Fruit fly (Drosophila melanogaster): ENCODE measurements around the gene Gr8a.

The Gr8a gene

dm6 chrX:9226837-9227236, at the start of gene Gr8a:
Gr8a (plus strand) TSS chrX:9227137.
- TF ChIP-seq Gug (GFP tag; IDR thresholded peaks at IDR 0.05) (no peak), CG6792 (GFP tag; optimal IDR thresholded peaks at IDR 0.05) (no peak), Ets96B (tag; optimal IDR thresholded peaks at IDR 0.05) (no peak), achi (GFP tag; optimal IDR thresholded peaks at IDR 0.05) (no peak), fd85E (GFP tag; optimal IDR thresholded peaks at IDR 0.05) (no peak), CG8119 (GFP tag; IDR thresholded peaks at IDR 0.05) (no peak), dsx (GFP tag; optimal IDR thresholded peaks at IDR 0.05; ENCODE audit: poor library complexity, severe bottlenecking) (no peak), ss (GFP tag; optimal IDR thresholded peaks at IDR 0.05) (no peak), CG32006 (GFP tag; optimal IDR thresholded peaks at IDR 0.05) (no peak), esn (GFP tag; optimal IDR thresholded peaks at IDR 0.05) (no peak), Hr38 (GFP tag; optimal IDR thresholded peaks at IDR 0.05) (no peak), CG11294 (GFP tag; IDR thresholded peaks at IDR 0.05) (no peak), CG11902 (GFP tag; optimal IDR thresholded peaks at IDR 0.05) (no peak), Eip78C (GFP tag) (no peak), Hr39 (GFP tag; optimal IDR thresholded peaks at IDR 0.05) (no peak)

- no peak for TF ChIP-seq ss (GFP tag; optimal IDR thresholded peaks at IDR 0.05)
- no peak for TF ChIP-seq Eip78C (GFP tag)
- no peak for TF ChIP-seq dac (GFP tag; optimal IDR thresholded peaks at IDR 0.05)
Observed at dm6 chrX:9187429-9187828, 39.5 kb upstream of the Gr8a start.

dm6 chrX:9190555-9191184, 36.3 kb upstream of the Gr8a start, which contains the start of gene CG12115:
CG12115 (minus strand) TSS chrX:9190605.
- peak; percentile 13 for TF ChIP-seq vri (GFP tag; optimal IDR thresholded peaks at IDR 0.05)
- no peak for TF ChIP-seq topi (GFP tag; optimal IDR thresholded peaks at IDR 0.05)

dm6 chrX:9191357-9191756, 35.6 kb upstream of the Gr8a start, which contains the start of gene CG12057:
CG12057 (plus strand) TSS chrX:9191657.
- TF ChIP-seq Ets96B (tag; optimal IDR thresholded peaks at IDR 0.05) (no peak), fkh (GFP tag; optimal IDR thresholded peaks at IDR 0.05) (no peak), pdm3 (GFP tag; optimal IDR thresholded peaks at IDR 0.05) (no peak), achi (GFP tag; optimal IDR thresholded peaks at IDR 0.05) (no peak), fd59A (GFP tag; optimal IDR thresholded peaks at IDR 0.05) (no peak), Hr39 (GFP tag; optimal IDR thresholded peaks at IDR 0.05) (no peak), CG6163 (GFP tag; IDR thresholded peaks at IDR 0.05) (no peak), CG11902 (GFP tag; optimal IDR thresholded peaks at IDR 0.05) (no peak), CG3919 (GFP tag; optimal IDR thresholded peaks at IDR 0.05) (no peak), CG10669 (GFP tag; optimal IDR thresholded peaks at IDR 0.05) (no peak), vri (GFP tag; optimal IDR thresholded peaks at IDR 0.05) (no peak), CG1621 (tag; optimal IDR thresholded peaks at IDR 0.05) (no peak), salr (GFP tag; optimal IDR thresholded peaks at IDR 0.05) (no peak), Ets21C (GFP tag; optimal IDR thresholded peaks at IDR 0.05) (no peak), lz (GFP tag; optimal IDR thresholded peaks at IDR 0.05) (no peak)

- TF ChIP-seq CG9139 (GFP tag; optimal IDR thresholded peaks at IDR 0.05) = no peak
- peak; percentile 9 for TF ChIP-seq Eip78C (GFP tag)
Observed at dm6 chrX:9192429-9192828, 34.5 kb upstream of the Gr8a start, which contains the start of gene CG12056. CG12056 (plus strand) TSS chrX:9192669.

dm6 chrX:9193604-9194003, 33.3 kb upstream of the Gr8a start, which contains the start of gene CG12106:
CG12106 (plus strand) TSS chrX:9193898.
- TF ChIP-seq Sox102F (GFP tag; optimal IDR thresholded peaks at IDR 0.05) (no peak), CG11294 (GFP tag; IDR thresholded peaks at IDR 0.05) (0 out of 2 replicates have a peak, but pooled peaks have one; percentile 40), Lpt (GFP tag; optimal IDR thresholded peaks at IDR 0.05) (no peak), fd59A (GFP tag; optimal IDR thresholded peaks at IDR 0.05) (no peak), CG8119 (GFP tag; IDR thresholded peaks at IDR 0.05) (no peak), CG11762 (GFP tag; optimal IDR thresholded peaks at IDR 0.05; ENCODE audit: insufficient read depth) (peak; percentile 21), CG16779 (tag; optimal IDR thresholded peaks at IDR 0.05) (no peak), svp (GFP tag) (no peak), CG31627 (GFP tag; optimal IDR thresholded peaks at IDR 0.05) (peak; percentile 65), Gug (GFP tag; IDR thresholded peaks at IDR 0.05) (peak; percentile 56), dsx (GFP tag; optimal IDR thresholded peaks at IDR 0.05; ENCODE audit: poor library complexity, severe bottlenecking) (no peak), Sox14 (GFP tag; optimal IDR thresholded peaks at IDR 0.05) (peak; percentile 45), CG1621 (tag; optimal IDR thresholded peaks at IDR 0.05) (peak; percentile 31), CG3032 (tag; optimal IDR thresholded peaks at IDR 0.05) (peak; percentile 56), Smox (GFP tag; optimal IDR thresholded peaks at IDR 0.05) (no peak), dac (GFP tag; optimal IDR thresholded peaks at IDR 0.05) (no peak), ss (GFP tag; optimal IDR thresholded peaks at IDR 0.05) (no peak), Met (GFP tag; optimal IDR thresholded peaks at IDR 0.05) (peak; percentile 52), Sox15 (GFP tag; optimal IDR thresholded peaks at IDR 0.05) (no peak), CG10631 (GFP tag; optimal IDR thresholded peaks at IDR 0.05) (peak; percentile 17)
